Fruit fly (Drosophila melanogaster) whole organism, embryonic: Measurements from ENCODE around the gene CG34429.

Source experiments
- ATbp ChIP-seq: fragments of 200-800 bp; sonication (Bioruptor generic); optimal IDR thresholded peaks from 2 replicates; lab custom pipeline; 2017; ENCODE audit warnings: missing biosample characterization, mild to moderate bottlenecking, missing genetic modification characterization, missing genetic modification reagents
- Adf1 ChIP-seq: fragments of 200-800 bp; sonication (Bioruptor generic); IDR thresholded peaks from 2 replicates; pipeline ENCODE4 v1.3.6; 2022; ENCODE audit warnings: missing biosample characterization, missing genetic modification characterization
- Atf-2 ChIP-seq: fragments of 200-800 bp; sonication (Bioruptor generic); optimal IDR thresholded peaks from 2 replicates; lab custom pipeline; 2016; ENCODE audit warnings: missing biosample characterization, missing genetic modification characterization
- Atf3 ChIP-seq: fragments of 200-800 bp; sonication (Bioruptor generic); optimal IDR thresholded peaks from 3 replicates; lab custom pipeline; 2016; ENCODE audit warnings: missing biosample characterization, missing genetic modification characterization
- B-H1 ChIP-seq: fragments of 200-800 bp; sonication (Bioruptor generic); IDR thresholded peaks from 3 replicates; pipeline ENCODE4 v1.3.6; 2022; ENCODE audit warnings: missing biosample characterization, missing genetic modification characterization
- Bgb ChIP-seq: fragments of 200-800 bp; sonication (Bioruptor generic); IDR thresholded peaks from 2 replicates; pipeline ENCODE4 v1.3.6; 2022; ENCODE audit warnings: missing biosample characterization, missing genetic modification characterization; ENCODE audit not compliant: partially characterized antibody
- CG11085 ChIP-seq: fragments of 200-800 bp; sonication (Bioruptor generic); IDR thresholded peaks from 2 replicates; pipeline ENCODE4 v1.3.6; 2022; ENCODE audit warnings: missing biosample characterization, missing genetic modification characterization
- CG11398 ChIP-seq: fragments of 200-800 bp; sonication (Bioruptor generic); optimal IDR thresholded peaks from 2 replicates; lab custom pipeline; 2016; ENCODE audit warnings: missing biosample characterization, missing genetic modification characterization
- CG12071 ChIP-seq: fragments of 200-800 bp; sonication (Bioruptor generic); optimal IDR thresholded peaks from 3 replicates; lab custom pipeline; 2018; ENCODE audit warnings: missing biosample characterization, mild to moderate bottlenecking, missing genetic modification characterization
- CG12391 ChIP-seq: fragments of 200-800 bp; sonication (Bioruptor generic); optimal IDR thresholded peaks from 3 replicates; lab custom pipeline; 2018; ENCODE audit warnings: missing biosample characterization, mild to moderate bottlenecking, missing genetic modification characterization, moderate library complexity
- CG13894 ChIP-seq: fragments of 200-800 bp; sonication (Bioruptor generic); optimal IDR thresholded peaks from 3 replicates; lab custom pipeline; 2018; ENCODE audit warnings: missing biosample characterization, mild to moderate bottlenecking, missing genetic modification characterization, moderate library complexity
- CG14050 ChIP-seq: fragments of 200-800 bp; sonication (Bioruptor generic); IDR thresholded peaks from 3 replicates; pipeline ENCODE4 v1.3.6; 2022; ENCODE audit warnings: missing biosample characterization, missing genetic modification characterization
- CG14710 ChIP-seq: fragments of 200-800 bp; sonication (Bioruptor generic); optimal IDR thresholded peaks from 3 replicates; lab custom pipeline; 2019; ENCODE audit warnings: missing biosample characterization, mild to moderate bottlenecking, missing genetic modification characterization, moderate library complexity
- CG15269 ChIP-seq: fragments of 200-800 bp; sonication (Bioruptor generic); optimal IDR thresholded peaks from 2 replicates; lab custom pipeline; 2018; ENCODE audit warnings: missing biosample characterization, mild to moderate bottlenecking, missing genetic modification characterization, moderate library complexity
- CG17361 ChIP-seq: fragments of 200-800 bp; sonication (Bioruptor generic); IDR thresholded peaks from 3 replicates; pipeline ENCODE4 v1.3.6; 2022; ENCODE audit warnings: missing biosample characterization, missing genetic modification characterization
- CG17385 ChIP-seq: fragments of 200-800 bp; sonication (Bioruptor generic); optimal IDR thresholded peaks from 3 replicates; lab custom pipeline; 2018; ENCODE audit warnings: missing biosample characterization, mild to moderate bottlenecking, missing genetic modification characterization
- CG18476 ChIP-seq: fragments of 200-800 bp; sonication (Bioruptor generic); optimal IDR thresholded peaks from 2 replicates; lab custom pipeline; 2016; ENCODE audit warnings: missing biosample characterization, mild to moderate bottlenecking, missing genetic modification characterization
- CG18599 ChIP-seq: fragments of 200-800 bp; sonication (Bioruptor generic); optimal IDR thresholded peaks from 3 replicates; lab custom pipeline; 2017; ENCODE audit warnings: missing biosample characterization, missing genetic modification characterization, mild to moderate bottlenecking, moderate library complexity, missing genetic modification reagents
- CG2116 ChIP-seq: fragments of 200-800 bp; sonication (Bioruptor generic); optimal IDR thresholded peaks from 3 replicates; lab custom pipeline; 2018; ENCODE audit warnings: missing biosample characterization, mild to moderate bottlenecking, missing genetic modification characterization
- CG6683 ChIP-seq: fragments of 200-800 bp; sonication (Bioruptor generic); optimal IDR thresholded peaks from 2 replicates; lab custom pipeline; 2017; ENCODE audit warnings: missing biosample characterization, mild to moderate bottlenecking, missing genetic modification characterization, missing genetic modification reagents
- CG6689 ChIP-seq: fragments of 200-800 bp; sonication (Bioruptor generic); IDR thresholded peaks from 2 replicates; pipeline ENCODE4 v1.3.6; 2022; ENCODE audit warnings: missing biosample characterization, missing genetic modification characterization
- CG7987 ChIP-seq: fragments of 200-800 bp; sonication (Bioruptor generic); optimal IDR thresholded peaks from 2 replicates; lab custom pipeline; 2018; ENCODE audit warnings: missing biosample characterization, mild to moderate bottlenecking, missing genetic modification characterization, moderate library complexity
- CG8089 ChIP-seq: fragments of 200-800 bp; sonication (Bioruptor generic); optimal IDR thresholded peaks from 3 replicates; lab custom pipeline; 2016; ENCODE audit warnings: missing biosample characterization, missing genetic modification characterization
- CTCF ChIP-seq: fragments of 200-800 bp; sonication (Bioruptor generic); optimal IDR thresholded peaks from 2 replicates; lab custom pipeline; 2017; ENCODE audit warnings: missing biosample characterization, mild to moderate bottlenecking, missing genetic modification characterization, moderate library complexity
- Dad ChIP-seq: fragments of 200-800 bp; sonication (Bioruptor generic); optimal IDR thresholded peaks from 3 replicates; lab custom pipeline; 2016; ENCODE audit warnings: missing biosample characterization, missing genetic modification characterization
- E2f1 ChIP-seq: fragments of 200-800 bp; sonication (Bioruptor generic); IDR thresholded peaks from 2 replicates; pipeline ENCODE4 v1.3.6; 2022; ENCODE audit warnings: missing biosample characterization, missing genetic modification characterization
- Fer3 ChIP-seq: fragments of 200-800 bp; sonication (Bioruptor generic); optimal IDR thresholded peaks from 2 replicates; lab custom pipeline; 2018; ENCODE audit warnings: missing biosample characterization, mild to moderate bottlenecking, missing genetic modification characterization, moderate library complexity
- H2.0 ChIP-seq: fragments of 200-800 bp; sonication (Bioruptor generic); IDR thresholded peaks from 2 replicates; pipeline ENCODE4 v1.3.6; 2022; ENCODE audit warnings: missing biosample characterization, missing genetic modification characterization
- HHEX ChIP-seq: fragments of 200-800 bp; sonication (Bioruptor generic); optimal IDR thresholded peaks from 3 replicates; lab custom pipeline; 2017; ENCODE audit warnings: missing biosample characterization, mild to moderate bottlenecking, missing genetic modification characterization, missing genetic modification reagents
- Hr3 ChIP-seq: fragments of 200-800 bp; sonication (Bioruptor generic); optimal IDR thresholded peaks from 3 replicates; lab custom pipeline; 2016; ENCODE audit warnings: missing biosample characterization, missing genetic modification characterization
- Nf-YB ChIP-seq: fragments of 200-800 bp; sonication (Bioruptor generic); optimal IDR thresholded peaks from 3 replicates; lab custom pipeline; 2019; ENCODE audit warnings: missing biosample characterization, mild to moderate bottlenecking, missing genetic modification characterization, moderate library complexity
- Ptx1 ChIP-seq: fragments of 200-800 bp; sonication (Bioruptor generic); IDR thresholded peaks from 2 replicates; pipeline ENCODE4 v1.3.6; 2022; ENCODE audit warnings: missing biosample characterization, missing genetic modification characterization
- YL-1 ChIP-seq: fragments of 200-800 bp; sonication (Bioruptor generic); optimal IDR thresholded peaks from 3 replicates; lab custom pipeline; 2017; ENCODE audit warnings: missing biosample characterization, mild to moderate bottlenecking, missing genetic modification characterization
- aop ChIP-seq: fragments of 200-800 bp; sonication (Bioruptor generic); IDR thresholded peaks from 2 replicates; pipeline ENCODE4 v1.3.6; 2022; ENCODE audit warnings: missing biosample characterization, missing genetic modification characterization
- corto ChIP-seq: fragments of 200-800 bp; sonication (Bioruptor generic); optimal IDR thresholded peaks from 2 replicates; lab custom pipeline; 2016; ENCODE audit warnings: missing biosample characterization, mild to moderate bottlenecking, missing genetic modification characterization, moderate library complexity
- ems ChIP-seq: fragments of 200-800 bp; sonication (Bioruptor generic); optimal IDR thresholded peaks from 3 replicates; lab custom pipeline; 2016; ENCODE audit warnings: missing biosample characterization, missing genetic modification characterization
- eyg ChIP-seq: fragments of 200-800 bp; sonication (Bioruptor generic); optimal IDR thresholded peaks from 3 replicates; lab custom pipeline; 2016; ENCODE audit warnings: missing biosample characterization, missing genetic modification characterization
- gce ChIP-seq: fragments of 200-800 bp; sonication (Bioruptor generic); IDR thresholded peaks from 3 replicates; pipeline ENCODE4 v1.3.6; 2022; ENCODE audit warnings: missing biosample characterization, missing genetic modification characterization
- gfzf ChIP-seq: fragments of 200-800 bp; sonication (Bioruptor generic); optimal IDR thresholded peaks from 2 replicates; lab custom pipeline; 2016; ENCODE audit warnings: missing biosample characterization, mild to moderate bottlenecking, missing genetic modification characterization, moderate library complexity
- gro ChIP-seq: fragments of 200-800 bp; sonication (Bioruptor generic); optimal IDR thresholded peaks from 2 replicates; lab custom pipeline; 2016; ENCODE audit warnings: missing biosample characterization, missing genetic modification characterization
- jing ChIP-seq: fragments of 200-800 bp; sonication (Bioruptor generic); optimal IDR thresholded peaks from 2 replicates; lab custom pipeline; 2018; ENCODE audit warnings: missing biosample characterization, mild to moderate bottlenecking, missing genetic modification characterization
- luna ChIP-seq: fragments of 200-800 bp; sonication (Bioruptor generic); optimal IDR thresholded peaks from 2 replicates; lab custom pipeline; 2016; ENCODE audit warnings: missing biosample characterization, missing genetic modification characterization
- mirr ChIP-seq: fragments of 200-800 bp; sonication (Bioruptor generic); optimal IDR thresholded peaks from 3 replicates; lab custom pipeline; 2018; ENCODE audit warnings: missing biosample characterization, mild to moderate bottlenecking, missing genetic modification characterization
- oc ChIP-seq: fragments of 200-800 bp; sonication (Bioruptor generic); optimal IDR thresholded peaks from 2 replicates; lab custom pipeline; 2018; ENCODE audit warnings: missing biosample characterization, mild to moderate bottlenecking, missing genetic modification characterization, moderate library complexity
- ro ChIP-seq: fragments of 200-800 bp; sonication (Bioruptor generic); IDR thresholded peaks from 2 replicates; pipeline ENCODE4 v1.3.6; 2022; ENCODE audit warnings: missing biosample characterization, missing genetic modification characterization
- seq ChIP-seq: fragments of 200-800 bp; sonication (Bioruptor generic); IDR thresholded peaks from 2 replicates; pipeline ENCODE4 v1.3.6; 2022; ENCODE audit warnings: missing biosample characterization, missing genetic modification characterization
- sna ChIP-seq: fragments of 200-800 bp; sonication (Bioruptor generic); IDR thresholded peaks from 2 replicates; pipeline ENCODE4 v1.3.6; 2022; ENCODE audit warnings: missing biosample characterization, missing genetic modification characterization; ENCODE audit not compliant: partially characterized antibody
- tll ChIP-seq, 2 experiments: fragments of 200-800 bp in 1 of 2; fragments of >200 bp in 1 of 2; sonication (Bioruptor generic) in 1 of 2; optimal IDR thresholded peaks; 2 replicates each; lab custom pipeline; 2017 to 2019; ENCODE audit warnings: missing biosample characterization in 2 of 2, missing genetic modification characterization in 2 of 2, mild to moderate bottlenecking in 1 of 2, moderate library complexity in 1 of 2
- tup ChIP-seq: fragments of 200-800 bp; sonication (Bioruptor generic); optimal IDR thresholded peaks from 2 replicates; lab custom pipeline; 2016; ENCODE audit warnings: missing biosample characterization, mild to moderate bottlenecking, missing genetic modification characterization, moderate library complexity
- vfl ChIP-seq: fragments of 200-800 bp; sonication (Bioruptor generic); optimal IDR thresholded peaks from 2 replicates; lab custom pipeline; 2016; ENCODE audit warnings: missing biosample characterization, missing genetic modification characterization
- zfh1 ChIP-seq: fragments of 200-800 bp; sonication (Bioruptor generic); IDR thresholded peaks from 3 replicates; pipeline ENCODE4 v1.3.6; 2022; ENCODE audit warnings: missing biosample characterization, missing genetic modification characterization

Gene CG34429

dm6 chr3L:13015195-13015822, 47.5 kb upstream of the CG34429 start, which contains the start of gene MICAL-like (continued):
- TF ChIP-seq CG2116 (GFP tag; lab: Kevin White, UChicago) (peak; percentile 21), CG11398 (no peak), tup (GFP tag; lab: Kevin White, UChicago) (no peak), jing (no peak), zfh1 (no peak), E2f1 (no peak; the same call in 1 of the 2 replicates), CG6683 (GFP tag; lab: Kevin White, UChicago) (no peak), aop (GFP tag; lab: Robert Waterston, UW) (no peak), CG14710 (tag; lab: Kevin White, UChicago) (peak; percentile 78), Atf3 (GFP tag; lab: Kevin White, UChicago) (peak; percentile 18), CG7987 (GFP tag; lab: Kevin White, UChicago) (no peak), B-H1 (GFP tag; lab: Robert Waterston, UW) (no peak), luna (GFP tag; lab: Kevin White, UChicago) (no peak), Fer3 (no peak), eyg (GFP tag; lab: Kevin White, UChicago) (peak; percentile 0), gce (GFP tag; lab: Robert Waterston, UW) (no peak), gfzf (GFP tag; lab: Kevin White, UChicago) (no peak), Dad (GFP tag; lab: Kevin White, UChicago) (peak; percentile 26), CG13894 (tag; lab: Kevin White, UChicago) (no peak), CG12391 (tag; lab: Kevin White, UChicago) (no peak), ems (GFP tag; lab: Kevin White, UChicago) (no peak), gro (GFP tag; lab: Kevin White, UChicago) (peak; percentile 37), Ptx1 (GFP tag; lab: Robert Waterston, UW) (peak; percentile 37), CG17361 (GFP tag; lab: Robert Waterston, UW) (no peak; the same call in 2 of the 3 replicates), corto (GFP tag; lab: Kevin White, UChicago) (no peak), seq (GFP tag; lab: Robert Waterston, UW) (no peak), CG8089 (GFP tag; lab: Kevin White, UChicago) (no peak), CG11085 (GFP tag; lab: Robert Waterston, UW) (no peak), Hr3 (no peak), CG14050 (no peak), H2.0 (GFP tag; lab: Robert Waterston, UW) (peak; percentile 13; the same call in 1 of the 2 replicates), Nf-YB (no peak), ro (no peak), oc (no peak), mirr (GFP tag; lab: Kevin White, UChicago) (no peak), vfl (no peak), HHEX (GFP tag; lab: Kevin White, UChicago) (no peak), Atf-2 (GFP tag; lab: Kevin White, UChicago) (no peak), sna (GFP tag; lab: Robert Waterston, UW) (peak; percentile 91), Bgb (peak; percentile 82), YL-1 (GFP tag; lab: Kevin White, UChicago) (no peak), CG18476 (GFP tag; lab: Kevin White, UChicago) (no peak), CG17385 (no peak), CG18599 (GFP tag; lab: Kevin White, UChicago) (no peak), CG6689 (GFP tag; lab: Robert Waterston, UW) (no peak), CG15269 (tag; lab: Kevin White, UChicago) (no peak), Adf1 (GFP tag; lab: Robert Waterston, UW) (no peak), CG12071 (GFP tag; lab: Kevin White, UChicago) (no peak), ATbp (GFP tag; lab: Kevin White, UChicago) (no peak), CTCF (GFP tag; lab: Kevin White, UChicago) (no peak), tll (GFP tag; optimal IDR thresholded peaks at IDR 0.05; lab: Kevin White, UChicago) (peak in 1 of 2 experiments; percentile 1)
